Worm (Caenorhabditis elegans) whole organism, L4 larva: Measurements from ENCODE around the gene F55A11.1.

Experiments
- D1046.2 ChIP-seq: fragments of 200-800 bp; sonication (Bioruptor generic); IDR thresholded peaks from 2 replicates; pipeline ENCODE4 v1.3.6; 2022; ENCODE audit warnings: missing genetic modification characterization, missing compliant biosample characterization
- F26F4.8 ChIP-seq: fragments of 200-800 bp; sonication (Bioruptor generic); conservative IDR thresholded peaks from 2 replicates; pipeline ENCODE4 v1.3.6; 2022; ENCODE audit warnings: missing genetic modification characterization, missing compliant biosample characterization
- F37D6.2 ChIP-seq: sonication (generic microtip); optimal IDR thresholded peaks from 2 replicates; lab custom pipeline; 2016; ENCODE audit warnings: mild to moderate bottlenecking, missing genetic modification characterization, missing compliant biosample characterization
- T20F7.1 ChIP-seq: fragments of 200-800 bp; sonication (Bioruptor generic); optimal IDR thresholded peaks from 2 replicates; lab custom pipeline; 2018; ENCODE audit warnings: mild to moderate bottlenecking, missing genetic modification characterization, missing compliant biosample characterization
- Y105C5A.15 ChIP-seq: fragments of 200-800 bp; sonication (Bioruptor generic); IDR thresholded peaks from 2 replicates; pipeline ENCODE4 v1.3.6; 2022; ENCODE audit warnings: missing genetic modification characterization, missing compliant biosample characterization
- Y48G9A.11 ChIP-seq: fragments of 200-800 bp; sonication (Bioruptor generic); IDR thresholded peaks from 2 replicates; pipeline ENCODE4 v1.3.6; 2022; ENCODE audit warnings: missing genetic modification reagents, missing genetic modification characterization, missing compliant biosample characterization
- Y5F2A.4 ChIP-seq: fragments of 200-800 bp; sonication (Bioruptor generic); optimal IDR thresholded peaks from 2 replicates; lab custom pipeline; 2018; ENCODE audit warnings: mild to moderate bottlenecking, missing genetic modification characterization, missing compliant biosample characterization
- ZK546.5 ChIP-seq, 2 experiments: sonication (generic microtip); optimal IDR thresholded peaks; 2 replicates each; lab custom pipeline; 2017; ENCODE audit warnings: missing biosample characterization in 2 of 2, missing genetic modification characterization in 2 of 2
- aha-1 ChIP-seq: fragments of 150-350 bp; peaks from one replicate; lab custom pipeline; 2014; ENCODE audit warnings: missing biosample characterization, missing genetic modification characterization
- aly-2 ChIP-seq: sonication (generic microtip); optimal IDR thresholded peaks from 2 replicates; lab custom pipeline; 2018; ENCODE audit warnings: missing biosample characterization, missing genetic modification characterization
- attf-4 ChIP-seq: sonication (generic microtip); optimal IDR thresholded peaks from 3 replicates; lab custom pipeline; 2017; ENCODE audit warnings: missing biosample characterization, missing genetic modification characterization
- ceh-32 ChIP-seq: sonication (generic microtip); optimal IDR thresholded peaks from 2 replicates; lab custom pipeline; 2016; ENCODE audit warnings: mild to moderate bottlenecking, missing genetic modification characterization, missing compliant biosample characterization; ENCODE audit not compliant: poor library complexity
- ceh-44 ChIP-seq: fragments of 200-800 bp; sonication (Bioruptor generic); IDR thresholded peaks from 2 replicates; pipeline ENCODE4 v1.3.6; 2022; ENCODE audit warnings: missing genetic modification reagents, missing genetic modification characterization, missing compliant biosample characterization
- ceh-62 ChIP-seq: sonication (generic microtip); optimal IDR thresholded peaks from 2 replicates; lab custom pipeline; 2017; ENCODE audit warnings: missing biosample characterization, missing genetic modification characterization
- ceh-82 ChIP-seq: sonication (generic microtip); optimal IDR thresholded peaks from 2 replicates; lab custom pipeline; 2017; ENCODE audit warnings: missing biosample characterization, missing genetic modification characterization
- ctbp-1 ChIP-seq: fragments of 200-800 bp; sonication (Bioruptor generic); IDR thresholded peaks from 2 replicates; pipeline ENCODE4 v1.3.6; 2022; ENCODE audit warnings: missing genetic modification reagents, missing genetic modification characterization, missing compliant biosample characterization
- daf-12 ChIP-seq: fragments of 150-350 bp; optimal IDR thresholded peaks from 2 replicates; lab custom pipeline; 2014; ENCODE audit warnings: missing biosample characterization, missing genetic modification reagents, missing genetic modification characterization
- daf-16 ChIP-seq, 3 experiments: sonication (generic microtip); optimal IDR thresholded peaks; 2 replicates each; lab custom pipeline; 2016 to 2017; ENCODE audit warnings: missing genetic modification characterization in 3 of 3, missing genetic modification reagents in 3 of 3, mild to moderate bottlenecking in 2 of 3, missing compliant biosample characterization in 2 of 3, missing biosample characterization in 1 of 3, moderate library complexity in 1 of 3
- dmd-6 ChIP-seq: fragments of 200-800 bp; sonication (Bioruptor generic); IDR thresholded peaks from 2 replicates; pipeline ENCODE4 v1.3.6; 2022; ENCODE audit warnings: missing genetic modification reagents, missing genetic modification characterization, missing compliant biosample characterization
- dmd-9 ChIP-seq: fragments of 200-800 bp; sonication (Bioruptor generic); IDR thresholded peaks from 2 replicates; pipeline ENCODE4 v1.3.6; 2022; ENCODE audit warnings: missing genetic modification reagents, missing genetic modification characterization, missing compliant biosample characterization
- dpl-1 ChIP-seq: fragments of 150-350 bp; optimal IDR thresholded peaks from 2 replicates; lab custom pipeline; 2014; ENCODE audit warnings: missing biosample characterization, missing genetic modification reagents, missing genetic modification characterization
- duxl-1 ChIP-seq: sonication (generic microtip); optimal IDR thresholded peaks from 2 replicates; lab custom pipeline; 2016; ENCODE audit warnings: mild to moderate bottlenecking, missing genetic modification characterization, moderate library complexity, missing compliant biosample characterization; ENCODE audit not compliant: poor library complexity
- hlh-11 ChIP-seq: fragments of 200-800 bp; sonication (Bioruptor generic); optimal IDR thresholded peaks from 2 replicates; lab custom pipeline; 2018; ENCODE audit warnings: mild to moderate bottlenecking, missing genetic modification characterization, missing compliant biosample characterization
- hlh-30 ChIP-seq: sonication (generic microtip); optimal IDR thresholded peaks from 2 replicates; lab custom pipeline; 2017; ENCODE audit warnings: antibody characterized with exemption, mild to moderate bottlenecking, missing genetic modification characterization, missing compliant biosample characterization; ENCODE audit not compliant: insufficient read depth
- hmg-1.1 ChIP-seq: fragments of 200-800 bp; sonication (Bioruptor generic); IDR thresholded peaks from 2 replicates; pipeline ENCODE4 v1.3.6; 2022; ENCODE audit warnings: missing genetic modification reagents, missing genetic modification characterization, missing compliant biosample characterization
- lim-7 ChIP-seq: fragments of 200-800 bp; sonication (Bioruptor generic); IDR thresholded peaks from 2 replicates; pipeline ENCODE4 v1.3.6; 2022; ENCODE audit warnings: missing genetic modification characterization, missing compliant biosample characterization
- lin-13 ChIP-seq: fragments of 150-350 bp; optimal IDR thresholded peaks from 2 replicates; lab custom pipeline; 2014; ENCODE audit warnings: missing biosample characterization, missing genetic modification reagents, missing genetic modification characterization
- lin-38 ChIP-seq: fragments of 200-800 bp; sonication (Bioruptor generic); IDR thresholded peaks from 2 replicates; pipeline ENCODE4 v1.3.6; 2022; ENCODE audit warnings: missing genetic modification reagents, missing genetic modification characterization, missing compliant biosample characterization
- lsy-2 ChIP-seq, 2 experiments: fragments of 150-350 bp in 1 of 2; sonication (generic microtip) in 1 of 2; optimal IDR thresholded peaks; 2 replicates each; lab custom pipeline; 2014 to 2017; ENCODE audit warnings: missing biosample characterization in 2 of 2, missing genetic modification characterization in 2 of 2
- mdl-1 ChIP-seq, 2 experiments: fragments of 150-350 bp in 1 of 2; sonication (generic microtip) in 1 of 2; optimal IDR thresholded peaks; 2 replicates each; lab custom pipeline; 2014 to 2017; ENCODE audit warnings: missing biosample characterization in 2 of 2, missing genetic modification characterization in 2 of 2
- mep-1 ChIP-seq: fragments of 150-350 bp; sonication (generic microtip); optimal IDR thresholded peaks from 3 replicates; lab custom pipeline; 2014; ENCODE audit warnings: missing biosample characterization, missing genetic modification characterization
- mxl-2 ChIP-seq: fragments of 200-800 bp; sonication (Bioruptor generic); conservative IDR thresholded peaks from 2 replicates; pipeline ENCODE4 v1.3.6; 2022; ENCODE audit warnings: missing genetic modification reagents, missing genetic modification characterization, missing compliant biosample characterization
- mxl-3 ChIP-seq: fragments of 200-800 bp; sonication (Bioruptor generic); optimal IDR thresholded peaks from 2 replicates; lab custom pipeline; 2018; ENCODE audit warnings: mild to moderate bottlenecking, missing genetic modification characterization, missing compliant biosample characterization
- nhr-102 ChIP-seq: sonication (generic microtip); optimal IDR thresholded peaks from 2 replicates; lab custom pipeline; 2016; ENCODE audit warnings: mild to moderate bottlenecking, missing genetic modification characterization, moderate library complexity, missing compliant biosample characterization
- nhr-28 ChIP-seq: fragments of 150-350 bp; optimal IDR thresholded peaks from 2 replicates; lab custom pipeline; 2014; ENCODE audit warnings: missing biosample characterization, missing genetic modification characterization
- nhr-48 ChIP-seq: sonication (generic microtip); optimal IDR thresholded peaks from 2 replicates; lab custom pipeline; 2016; ENCODE audit warnings: mild to moderate bottlenecking, missing genetic modification characterization, missing compliant biosample characterization
- nhr-6 ChIP-seq: fragments of 150-350 bp; optimal IDR thresholded peaks from 2 replicates; lab custom pipeline; 2014; ENCODE audit warnings: missing biosample characterization, missing genetic modification characterization
- nhr-76 ChIP-seq: fragments of 150-350 bp; optimal IDR thresholded peaks from 2 replicates; lab custom pipeline; 2014; ENCODE audit warnings: missing biosample characterization, missing genetic modification characterization
- pha-4 ChIP-seq, 2 experiments: fragments of 150-350 bp in 1 of 2; fragments of 200-800 bp in 1 of 2; sonication (Bioruptor generic) in 1 of 2; IDR thresholded peaks in 1 of 2; optimal IDR thresholded peaks in 1 of 2; 2 replicates each; pipeline versions ENCODE4 v1.3.6 to Lab custom; 2014 to 2022; ENCODE audit warnings: missing genetic modification characterization in 2 of 2, missing genetic modification reagents in 2 of 2, missing biosample characterization in 1 of 2, missing compliant biosample characterization in 1 of 2
- pqm-1 ChIP-seq: sonication (generic microtip); optimal IDR thresholded peaks from 2 replicates; lab custom pipeline; 2017; ENCODE audit warnings: missing biosample characterization, missing genetic modification characterization
- saeg-2 ChIP-seq: fragments of 200-800 bp; sonication (Bioruptor generic); IDR thresholded peaks from 2 replicates; pipeline ENCODE4 v1.3.6; 2022; ENCODE audit warnings: missing genetic modification reagents, missing genetic modification characterization, missing compliant biosample characterization
- spr-1 ChIP-seq: sonication (generic microtip); optimal IDR thresholded peaks from 2 replicates; lab custom pipeline; 2016; ENCODE audit warnings: mild to moderate bottlenecking, missing genetic modification characterization, missing compliant biosample characterization
- spr-3 ChIP-seq: fragments of 200-800 bp; sonication (Bioruptor generic); optimal IDR thresholded peaks from 2 replicates; lab custom pipeline; 2018; ENCODE audit warnings: mild to moderate bottlenecking, missing genetic modification characterization, missing compliant biosample characterization
- tra-1 ChIP-seq: fragments of 200-800 bp; sonication (Bioruptor generic); IDR thresholded peaks from 2 replicates; pipeline ENCODE4 v1.3.6; 2022; ENCODE audit warnings: missing genetic modification reagents, missing genetic modification characterization, missing compliant biosample characterization
- unc-130 ChIP-seq: sonication (generic microtip); optimal IDR thresholded peaks from 2 replicates; lab custom pipeline; 2016; ENCODE audit warnings: missing genetic modification reagents, missing genetic modification characterization, missing compliant biosample characterization
- unc-62 ChIP-seq, 3 experiments: fragments of 150-350 bp in 1 of 3; sonication (generic microtip); optimal IDR thresholded peaks in 2 of 3; peaks in 1 of 3; 1 replicate in 1 of 3; 2 replicates in 2 of 3; lab custom pipeline; 2014 to 2017; ENCODE audit warnings: missing biosample characterization in 3 of 3, missing genetic modification characterization in 3 of 3, missing genetic modification reagents in 3 of 3, missing genotype in 1 of 3

Gene F55A11.1

DNA sequence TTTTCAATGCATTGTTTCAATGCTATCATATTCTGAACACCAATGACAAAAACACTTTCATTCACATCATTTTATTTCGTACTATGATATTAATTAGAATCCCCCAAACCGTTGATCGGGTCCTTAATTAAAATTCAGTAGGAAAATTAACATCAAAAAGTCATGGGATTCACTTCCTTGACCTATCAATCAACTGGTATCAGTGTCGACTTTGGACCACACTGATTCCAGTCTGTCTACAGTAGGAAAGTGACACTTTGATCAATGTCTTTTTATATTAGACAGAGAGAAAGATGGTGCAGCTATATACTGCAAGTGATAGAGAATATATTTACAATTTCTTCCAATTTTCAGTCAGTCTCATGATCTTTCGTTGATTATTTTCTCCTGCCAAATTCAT is 32.2 kb upstream of the F55A11.1 start:
- TF ChIP-seq hlh-11 (peak; percentile 18), hmg-1.1 (GFP tag; lab: Robert Waterston, UW) (no peak), mxl-3 (GFP tag; lab: Kevin White, UChicago) (peak; percentile 29), nhr-102 (tag; lab: Kevin White, UChicago) (no peak), mep-1 (tag; lab: Kevin White, UChicago) (no peak), lsy-2 (tag; optimal IDR thresholded peaks at IDR 0.05; lab: Kevin White, UChicago) (peak in 1 of 2 experiments; percentile 6), tra-1 (GFP tag; lab: Robert Waterston, UW) (0 out of 2 replicates have a peak, but pooled peaks have one; percentile 14), mdl-1 (tag; optimal IDR thresholded peaks at IDR 0.05; lab: Kevin White, UChicago) (peak in 1 of 2 experiments; percentile 30), lin-38 (GFP tag; lab: Robert Waterston, UW) (no peak), nhr-6 (tag; lab: Kevin White, UChicago) (no peak), hlh-30 (peak; percentile 17), nhr-28 (tag; lab: Kevin White, UChicago) (peak; percentile 11), dmd-9 (no peak), ceh-62 (tag; lab: Kevin White, UChicago) (no peak), unc-62 (GFP tag; optimal IDR thresholded peaks at IDR 0.05 in 1 of 2; lab: Kevin White, UChicago) (peak in 1 of 2 experiments; percentile 98), unc-62 (tag; optimal IDR thresholded peaks at IDR 0.05; lab: Kevin White, UChicago) (no peak)

DNA sequence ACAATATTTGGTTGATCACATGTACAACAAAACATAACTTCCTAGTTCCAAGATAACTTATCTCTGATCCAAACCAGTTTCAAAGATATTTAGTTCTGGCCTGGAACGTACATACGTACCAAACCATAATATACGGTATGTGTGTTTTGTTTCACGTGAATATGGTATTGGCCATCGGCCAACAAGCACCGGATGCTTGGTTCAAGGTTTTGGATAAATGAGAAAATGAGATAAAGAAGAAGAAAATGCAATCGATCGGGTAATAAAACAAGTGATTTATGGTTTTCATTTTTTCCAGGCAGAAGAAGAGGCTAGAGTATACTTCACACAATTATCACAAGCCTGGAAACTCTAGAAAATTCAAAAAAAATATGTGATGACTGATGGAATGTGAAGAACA is 31.2 kb upstream of the F55A11.1 start:
- no peak for TF ChIP-seq Y48G9A.11 (GFP tag; lab: Robert Waterston, UW)
- peak; percentile 36 for TF ChIP-seq hlh-30
- peak; percentile 7 for TF ChIP-seq hlh-11

DNA sequence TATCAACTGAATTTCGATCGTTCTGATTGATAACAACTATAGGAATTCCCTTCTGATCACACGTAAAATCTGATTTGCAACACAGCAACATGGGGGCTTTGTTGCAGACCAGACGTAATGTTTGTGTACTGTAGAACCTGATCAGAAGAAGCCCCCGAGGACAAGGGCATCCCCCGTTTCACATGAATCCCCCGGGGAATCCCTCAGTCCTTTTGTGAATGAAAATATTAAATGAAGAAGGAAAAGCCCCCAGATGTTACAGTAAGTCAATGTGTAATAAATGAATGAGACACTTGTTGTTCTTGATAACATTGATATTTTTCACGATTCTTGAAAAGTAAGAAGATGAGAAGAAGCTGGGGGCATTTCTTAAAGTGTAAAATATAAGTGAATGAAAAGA is 30.0 kb upstream of the F55A11.1 start:
- no peak for TF ChIP-seq D1046.2
- no peak for TF ChIP-seq ceh-32 (tag; lab: Kevin White, UChicago)
- no peak for TF ChIP-seq ZK546.5 (tag; optimal IDR thresholded peaks at IDR 0.05; lab: Kevin White, UChicago)
- TF ChIP-seq daf-16 (GFP tag; optimal IDR thresholded peaks at IDR 0.05; lab: Kevin White, UChicago) = no peak
- no peak for TF ChIP-seq daf-16 (tag; optimal IDR thresholded peaks at IDR 0.05; lab: Kevin White, UChicago)
- TF ChIP-seq pha-4 (GFP tag; IDR thresholded peaks at IDR 0.05; lab: Robert Waterston, UW) = no peak
- TF ChIP-seq pha-4 (tag; optimal IDR thresholded peaks at IDR 0.05; lab: Kevin White, UChicago) = no peak
- peak; percentile 16 for TF ChIP-seq hlh-11
- TF ChIP-seq F26F4.8 (GFP tag; lab: Robert Waterston, UW) = no peak
- no peak for TF ChIP-seq dpl-1 (GFP tag; lab: Kevin White, UChicago)
- no peak for TF ChIP-seq nhr-76 (tag; lab: Kevin White, UChicago)
- no peak for TF ChIP-seq T20F7.1
- no peak for TF ChIP-seq lin-13 (GFP tag; lab: Kevin White, UChicago)
- TF ChIP-seq duxl-1 (tag; lab: Kevin White, UChicago) = no peak
- TF ChIP-seq ceh-82 = no peak
- TF ChIP-seq unc-130 (GFP tag; lab: Kevin White, UChicago) = no peak
- TF ChIP-seq attf-4 = no peak
- no peak for TF ChIP-seq mxl-2 (GFP tag; lab: Robert Waterston, UW)
- no peak for TF ChIP-seq F37D6.2 (tag; lab: Kevin White, UChicago)
- TF ChIP-seq lim-7 (GFP tag; lab: Robert Waterston, UW) = no peak
- TF ChIP-seq mdl-1 (tag; optimal IDR thresholded peaks at IDR 0.05; lab: Kevin White, UChicago) = peak; percentile 18 to 42
- TF ChIP-seq pqm-1 (tag; lab: Kevin White, UChicago) = no peak
- no peak for TF ChIP-seq ctbp-1 (GFP tag; lab: Robert Waterston, UW)
- TF ChIP-seq aha-1 (tag; lab: Kevin White, UChicago) = peak; percentile 25
- TF ChIP-seq saeg-2 (GFP tag; lab: Robert Waterston, UW) = no peak
- no peak for TF ChIP-seq Y105C5A.15 (GFP tag; lab: Robert Waterston, UW)
- peak; percentile 80 for TF ChIP-seq nhr-48 (tag; lab: Kevin White, UChicago)
- TF ChIP-seq ceh-44 (GFP tag; lab: Robert Waterston, UW) = no peak
- no peak for TF ChIP-seq spr-1 (tag; lab: Kevin White, UChicago)
- no peak for TF ChIP-seq Y5F2A.4 (GFP tag; lab: Kevin White, UChicago)
- TF ChIP-seq aly-2 (tag; lab: Kevin White, UChicago) = no peak
- no peak for TF ChIP-seq dmd-6
- peak in 1 of 2 experiments; percentile 76 for TF ChIP-seq unc-62 (GFP tag; optimal IDR thresholded peaks at IDR 0.05 in 1 of 2; lab: Kevin White, UChicago)
- no peak for TF ChIP-seq unc-62 (tag; optimal IDR thresholded peaks at IDR 0.05; lab: Kevin White, UChicago)
- TF ChIP-seq daf-12 (tag; lab: Kevin White, UChicago) = no peak
- no peak for TF ChIP-seq spr-3 (GFP tag; lab: Kevin White, UChicago)
- TF ChIP-seq ceh-62 (tag; lab: Kevin White, UChicago) = no peak
